Worm (Caenorhabditis elegans): ENCODE data around the gene prx-13.

DNA sequence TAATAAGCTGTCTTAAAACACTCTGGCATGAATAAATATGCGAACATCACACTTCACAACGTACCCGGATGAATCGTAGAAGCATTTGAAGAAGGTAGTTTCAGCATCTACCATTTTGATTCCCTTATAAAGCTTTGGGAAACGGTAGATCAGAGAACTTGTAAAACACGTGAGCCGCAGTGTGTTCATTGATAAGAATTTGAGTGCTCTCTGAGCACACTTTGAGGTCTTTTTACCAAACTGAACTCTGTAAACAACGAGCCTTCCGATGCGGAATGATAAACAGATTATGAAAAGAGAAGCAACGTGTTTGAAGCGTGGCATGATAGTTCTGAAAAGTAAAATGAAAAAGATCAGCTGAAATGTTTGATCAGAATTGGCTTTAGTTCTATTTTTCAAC lies 13.6 kb downstream of the prx-13 start, which contains the start of gene aqp-1:
- TF ChIP-seq nhr-237 (tag; optimal IDR thresholded peaks at IDR 0.05) (no peak), snpc-4 (tag; optimal IDR thresholded peaks at IDR 0.05) (no peak), dve-1 (tag; optimal IDR thresholded peaks at IDR 0.05; ENCODE audit: insufficient read depth) (peak; percentile 74)
